1 fruit fly cellular context compared by ENCODE assay signal in genomic region chr2L:14501132-14501954, dm6.
TF ChIP-seq lines count a peak whose summit lies in the region.

No protein-coding gene starts in this region.

TF ChIP-seq in whole organism, embryonic, 481 proteins besides CTCF, POLR2A, EP300 and RAD21 (continued from another document and continues in another):
- TF ChIP-seq Hr51 (GFP tag; optimal IDR thresholded peaks at IDR 0.05; lab: Kevin White, UChicago) (no peak), sens (GFP tag; lab: Kevin White, UChicago) (peak; percentile 64), pros (GFP tag; optimal IDR thresholded peaks at IDR 0.05; lab: Kevin White, UChicago) (no peak), CG5953 (GFP tag; IDR thresholded peaks at IDR 0.05; lab: Robert Waterston, UW) (no peak), CG17612 (GFP tag; IDR thresholded peaks at IDR 0.05; lab: Robert Waterston, UW) (no peak), tx (GFP tag; optimal IDR thresholded peaks at IDR 0.05; lab: Kevin White, UChicago) (no peak), cwo (GFP tag; optimal IDR thresholded peaks at IDR 0.05; lab: Kevin White, UChicago) (peak; percentile 40), CG1792 (GFP tag; optimal IDR thresholded peaks at IDR 0.05; lab: Kevin White, UChicago) (no peak), ara (GFP tag; IDR thresholded peaks at IDR 0.05; lab: Robert Waterston, UW) (no peak), Eip74EF (GFP tag; optimal IDR thresholded peaks at IDR 0.05; lab: Kevin White, UChicago) (no peak), usp (GFP tag; optimal IDR thresholded peaks at IDR 0.05; lab: Kevin White, UChicago) (no peak), CG12391 (tag; optimal IDR thresholded peaks at IDR 0.05; lab: Kevin White, UChicago) (no peak), twi (tag; optimal IDR thresholded peaks at IDR 0.05; lab: Kevin White, UChicago) (peak; percentile 23), eve (GFP tag; optimal IDR thresholded peaks at IDR 0.05; lab: Kevin White, UChicago) (no peak), Atf3 (GFP tag; optimal IDR thresholded peaks at IDR 0.05; lab: Kevin White, UChicago) (no peak), PHDP (tag; optimal IDR thresholded peaks at IDR 0.05; lab: Kevin White, UChicago) (peak; percentile 17), CG31441 (GFP tag; IDR thresholded peaks at IDR 0.05; lab: Robert Waterston, UW) (no peak), bowl (GFP tag; IDR thresholded peaks at IDR 0.05; lab: Robert Waterston, UW) (no peak), Med (GFP tag; lab: Kevin White, UChicago) (peak; percentile 21), CG7987 (GFP tag; optimal IDR thresholded peaks at IDR 0.05; lab: Kevin White, UChicago) (no peak), Ets65A (GFP tag; lab: Kevin White, UChicago) (peak; percentile 17), CG32532 (GFP tag; IDR thresholded peaks at IDR 0.05; lab: Robert Waterston, UW) (no peak), wor (GFP tag; IDR thresholded peaks at IDR 0.05; lab: Robert Waterston, UW) (no peak), ci (GFP tag; IDR thresholded peaks at IDR 0.05; lab: Robert Waterston, UW) (no peak), HHEX (GFP tag; optimal IDR thresholded peaks at IDR 0.05; lab: Kevin White, UChicago) (no peak), CG10543 (GFP tag; optimal IDR thresholded peaks at IDR 0.05; lab: Kevin White, UChicago) (peak; percentile 14), fd3F (GFP tag; optimal IDR thresholded peaks at IDR 0.05; lab: Kevin White, UChicago) (peak; percentile 18), ems (GFP tag; optimal IDR thresholded peaks at IDR 0.05; lab: Kevin White, UChicago) (no peak), E2f1 (GFP tag; IDR thresholded peaks at IDR 0.05; lab: Robert Waterston, UW) (no peak), Vsx1 (GFP tag; optimal IDR thresholded peaks at IDR 0.05; lab: Kevin White, UChicago) (no peak), Hsf (GFP tag; optimal IDR thresholded peaks at IDR 0.05; lab: Kevin White, UChicago) (no peak), CG14050 (GFP tag; IDR thresholded peaks at IDR 0.05; lab: Robert Waterston, UW) (no peak), CG12071 (GFP tag; optimal IDR thresholded peaks at IDR 0.05; lab: Kevin White, UChicago) (no peak), CG10274 (GFP tag; optimal IDR thresholded peaks at IDR 0.05; lab: Kevin White, UChicago) (no peak), sob (GFP tag; IDR thresholded peaks at IDR 0.05; lab: Robert Waterston, UW) (peak; percentile 22; the same call in 1 of the 2 replicates), D19A (tag; optimal IDR thresholded peaks at IDR 0.05; lab: Kevin White, UChicago) (peak; percentile 69), Chrac-16 (GFP tag; optimal IDR thresholded peaks at IDR 0.05; lab: Kevin White, UChicago) (no peak), gsb-n (tag; optimal IDR thresholded peaks at IDR 0.05; lab: Kevin White, UChicago) (no peak), CG15514 (GFP tag; optimal IDR thresholded peaks at IDR 0.05; lab: Kevin White, UChicago) (no peak), CG12659 (GFP tag; optimal IDR thresholded peaks at IDR 0.05; lab: Kevin White, UChicago) (no peak), CG12299 (tag; optimal IDR thresholded peaks at IDR 0.05; lab: Kevin White, UChicago) (peak; percentile 22), H15 (GFP tag; IDR thresholded peaks at IDR 0.05; lab: Robert Waterston, UW) (no peak), Sox100B (GFP tag; optimal IDR thresholded peaks at IDR 0.05; lab: Kevin White, UChicago) (peak; percentile 13), Pdp1 (GFP tag; optimal IDR thresholded peaks at IDR 0.05; lab: Kevin White, UChicago) (peak in 1 of 2 experiments; percentile 26), yki (optimal IDR thresholded peaks at IDR 0.05; lab: Kevin White, UChicago) (no peak), CG14014 (GFP tag; IDR thresholded peaks at IDR 0.05; lab: Robert Waterston, UW) (no peak), az2 (GFP tag; optimal IDR thresholded peaks at IDR 0.05; lab: Kevin White, UChicago) (no peak), sd (tag; optimal IDR thresholded peaks at IDR 0.05; lab: Kevin White, UChicago) (peak; percentile 6), E2f2 (GFP tag; IDR thresholded peaks at IDR 0.05; lab: Robert Waterston, UW) (no peak), CG15269 (tag; optimal IDR thresholded peaks at IDR 0.05; lab: Kevin White, UChicago) (peak; percentile 25), Oaz (GFP tag; IDR thresholded peaks at IDR 0.05; lab: Robert Waterston, UW) (no peak), gcm (GFP tag; optimal IDR thresholded peaks at IDR 0.05; lab: Kevin White, UChicago) (peak; percentile 5), Lim3 (GFP tag; IDR thresholded peaks at IDR 0.05; lab: Robert Waterston, UW) (no peak), mirr (GFP tag; optimal IDR thresholded peaks at IDR 0.05; lab: Kevin White, UChicago) (no peak), CG9727 (GFP tag; optimal IDR thresholded peaks at IDR 0.05; lab: Kevin White, UChicago) (no peak), CG14667 (GFP tag; IDR thresholded peaks at IDR 0.05; lab: Robert Waterston, UW) (no peak), Nf-YB (GFP tag; optimal IDR thresholded peaks at IDR 0.05; lab: Kevin White, UChicago) (no peak), Camta (GFP tag; optimal IDR thresholded peaks at IDR 0.05; lab: Kevin White, UChicago) (no peak), lbe (GFP tag; optimal IDR thresholded peaks at IDR 0.05; lab: Kevin White, UChicago) (peak; percentile 15), CG32772 (GFP tag; IDR thresholded peaks at IDR 0.05; lab: Robert Waterston, UW) (no peak), CG16815 (GFP tag; optimal IDR thresholded peaks at IDR 0.05; lab: Kevin White, UChicago) (no peak), CG7357 (GFP tag; IDR thresholded peaks at IDR 0.05; lab: Robert Waterston, UW) (no peak), sna (GFP tag; IDR thresholded peaks at IDR 0.05; lab: Robert Waterston, UW; ENCODE audit: partially characterized antibody) (no peak), Dek (tag; optimal IDR thresholded peaks at IDR 0.05; lab: Kevin White, UChicago) (peak; percentile 0), vvl (GFP tag; IDR thresholded peaks at IDR 0.05; lab: Robert Waterston, UW) (no peak), zfh2 (GFP tag; optimal IDR thresholded peaks at IDR 0.05; lab: Kevin White, UChicago) (no peak), CG4360 (GFP tag; IDR thresholded peaks at IDR 0.05; lab: Robert Waterston, UW) (no peak), CG2678 (tag; optimal IDR thresholded peaks at IDR 0.05; lab: Kevin White, UChicago) (peak; percentile 44), CG12744 (GFP tag; optimal IDR thresholded peaks at IDR 0.05; lab: Kevin White, UChicago) (no peak), CG1233 (GFP tag; optimal IDR thresholded peaks at IDR 0.05; lab: Kevin White, UChicago) (no peak), CG9876 (GFP tag; optimal IDR thresholded peaks at IDR 0.05; lab: Kevin White, UChicago) (no peak), tin (GFP tag; optimal IDR thresholded peaks at IDR 0.05; lab: Kevin White, UChicago) (no peak), repo (GFP tag; optimal IDR thresholded peaks at IDR 0.05; lab: Kevin White, UChicago) (no peak), CG34376 (GFP tag; optimal IDR thresholded peaks at IDR 0.05; lab: Kevin White, UChicago) (peak; percentile 37), crc (GFP tag; optimal IDR thresholded peaks at IDR 0.05; lab: Kevin White, UChicago) (no peak), ro (GFP tag; IDR thresholded peaks at IDR 0.05; lab: Robert Waterston, UW) (no peak), CG2120 (GFP tag; optimal IDR thresholded peaks at IDR 0.05; lab: Kevin White, UChicago) (no peak), CG11696 (GFP tag; IDR thresholded peaks at IDR 0.05; lab: Robert Waterston, UW) (no peak), fd96Cb (tag; optimal IDR thresholded peaks at IDR 0.05; lab: Kevin White, UChicago) (no peak), CG3065 (GFP tag; optimal IDR thresholded peaks at IDR 0.05; lab: Kevin White, UChicago) (no peak), lilli (GFP tag; optimal IDR thresholded peaks at IDR 0.05; lab: Kevin White, UChicago) (no peak), abd-A (tag; optimal IDR thresholded peaks at IDR 0.05; lab: Kevin White, UChicago) (peak; percentile 95), CG11085 (GFP tag; IDR thresholded peaks at IDR 0.05; lab: Robert Waterston, UW) (no peak), CG15011 (GFP tag; optimal IDR thresholded peaks at IDR 0.05; lab: Kevin White, UChicago) (peak; percentile 31), pzg (GFP tag; optimal IDR thresholded peaks at IDR 0.05; lab: Kevin White, UChicago) (no peak), CG6683 (GFP tag; optimal IDR thresholded peaks at IDR 0.05; lab: Kevin White, UChicago) (no peak), CG1647 (GFP tag; optimal IDR thresholded peaks at IDR 0.05; lab: Kevin White, UChicago) (no peak), row (GFP tag; IDR thresholded peaks at IDR 0.05; lab: Robert Waterston, UW) (peak; percentile 42; the same call in 2 of the 3 replicates), CG17568 (GFP tag; optimal IDR thresholded peaks at IDR 0.05; lab: Kevin White, UChicago) (no peak), NC2β (GFP tag; optimal IDR thresholded peaks at IDR 0.05; lab: Kevin White, UChicago) (no peak), CG7372 (GFP tag; IDR thresholded peaks at IDR 0.05; lab: Robert Waterston, UW) (no peak), CG14860 (GFP tag; IDR thresholded peaks at IDR 0.05; lab: Robert Waterston, UW; ENCODE audit: partially characterized antibody) (no peak), CG10565 (GFP tag; optimal IDR thresholded peaks at IDR 0.05; lab: Kevin White, UChicago) (no peak), CrebB (tag; optimal IDR thresholded peaks at IDR 0.05; lab: Kevin White, UChicago) (no peak), Hey (tag; optimal IDR thresholded peaks at IDR 0.05; lab: Kevin White, UChicago) (no peak), CoRest (tag; optimal IDR thresholded peaks at IDR 0.05; lab: Kevin White, UChicago) (peak; percentile 12), CG18011 (GFP tag; optimal IDR thresholded peaks at IDR 0.05; lab: Kevin White, UChicago) (no peak), ATbp (GFP tag; optimal IDR thresholded peaks at IDR 0.05; lab: Kevin White, UChicago) (peak; percentile 57), CG4282 (GFP tag; optimal IDR thresholded peaks at IDR 0.05; lab: Kevin White, UChicago) (no peak), lov (optimal IDR thresholded peaks at IDR 0.05; lab: Kevin White, UChicago) (no peak), lov (GFP tag; IDR thresholded peaks at IDR 0.05; lab: Robert Waterston, UW) (0 out of 3 replicates have a peak, but pooled peaks have one; percentile 31), zfh1 (GFP tag; IDR thresholded peaks at IDR 0.05; lab: Robert Waterston, UW) (no peak), CG4707 (GFP tag; optimal IDR thresholded peaks at IDR 0.05; lab: Kevin White, UChicago) (no peak), slbo (GFP tag; IDR thresholded peaks at IDR 0.05; lab: Robert Waterston, UW) (no peak), CG10431 (GFP tag; optimal IDR thresholded peaks at IDR 0.05; lab: Kevin White, UChicago) (no peak), CG3407 (GFP tag; optimal IDR thresholded peaks at IDR 0.05; lab: Kevin White, UChicago) (peak; percentile 23), Meics (GFP tag; optimal IDR thresholded peaks at IDR 0.05; lab: Kevin White, UChicago) (no peak), hth (optimal IDR thresholded peaks at IDR 0.05; lab: Kevin White, UChicago) (no peak), CG43689 (GFP tag; IDR thresholded peaks at IDR 0.05; lab: Robert Waterston, UW) (no peak), klu (GFP tag; IDR thresholded peaks at IDR 0.05; lab: Robert Waterston, UW) (no peak), CG7963 (GFP tag; IDR thresholded peaks at IDR 0.05; lab: Robert Waterston, UW; ENCODE audit: partially characterized antibody) (no peak), insv (GFP tag; optimal IDR thresholded peaks at IDR 0.05; lab: Kevin White, UChicago) (no peak), CG8359 (GFP tag; optimal IDR thresholded peaks at IDR 0.05; lab: Kevin White, UChicago; ENCODE audit: borderline replicate concordance) (no peak), HmgZ (tag; optimal IDR thresholded peaks at IDR 0.05; lab: Kevin White, UChicago) (no peak), CG4820 (GFP tag; optimal IDR thresholded peaks at IDR 0.05; lab: Kevin White, UChicago) (no peak), Sin3A (optimal IDR thresholded peaks at IDR 0.05; lab: Kevin White, UChicago) (no peak), sisA (GFP tag; IDR thresholded peaks at IDR 0.05; lab: Robert Waterston, UW) (no peak), CG17385 (GFP tag; optimal IDR thresholded peaks at IDR 0.05; lab: Kevin White, UChicago) (no peak), croc (GFP tag; conservative IDR thresholded peaks at IDR 0.05; lab: Robert Waterston, UW) (no peak), D (optimal IDR thresholded peaks at IDR 0.05; lab: Kevin White, UChicago) (no peak), D (GFP tag; optimal IDR thresholded peaks at IDR 0.05; lab: Kevin White, UChicago) (no peak), chm (GFP tag; IDR thresholded peaks at IDR 0.05; lab: Robert Waterston, UW) (0 out of 2 replicates have a peak, but pooled peaks have one; percentile 17), Oli (tag; optimal IDR thresholded peaks at IDR 0.05; lab: Kevin White, UChicago) (no peak), Mrtf (GFP tag; IDR thresholded peaks at IDR 0.05; lab: Robert Waterston, UW) (no peak), cg (GFP tag; optimal IDR thresholded peaks at IDR 0.05; lab: Kevin White, UChicago) (no peak), CG11504 (tag; optimal IDR thresholded peaks at IDR 0.05; lab: Kevin White, UChicago) (peak; percentile 9), Hr78 (GFP tag; optimal IDR thresholded peaks at IDR 0.05; lab: Kevin White, UChicago) (no peak), otp (GFP tag; IDR thresholded peaks at IDR 0.05; lab: Robert Waterston, UW) (no peak), CG17829 (tag; optimal IDR thresholded peaks at IDR 0.05; lab: Kevin White, UChicago) (no peak), emc (GFP tag; optimal IDR thresholded peaks at IDR 0.05; lab: Kevin White, UChicago) (no peak), luna (GFP tag; optimal IDR thresholded peaks at IDR 0.05; lab: Kevin White, UChicago) (no peak), eyg (GFP tag; optimal IDR thresholded peaks at IDR 0.05; lab: Kevin White, UChicago) (no peak), Sox102F (GFP tag; optimal IDR thresholded peaks at IDR 0.05; lab: Kevin White, UChicago) (no peak), GATAe (GFP tag; conservative IDR thresholded peaks at IDR 0.05; lab: Robert Waterston, UW) (no peak), ftz-f1 (GFP tag; optimal IDR thresholded peaks at IDR 0.05; lab: Kevin White, UChicago) (no peak), CG4328 (GFP tag; optimal IDR thresholded peaks at IDR 0.05; lab: Kevin White, UChicago) (peak; percentile 44), HLH4C (GFP tag; IDR thresholded peaks at IDR 0.05; lab: Robert Waterston, UW; ENCODE audit: partially characterized antibody) (no peak), chif (GFP tag; optimal IDR thresholded peaks at IDR 0.05; lab: Kevin White, UChicago) (no peak), CG16813 (GFP tag; IDR thresholded peaks at IDR 0.05; lab: Robert Waterston, UW; ENCODE audit: partially characterized antibody) (no peak), CG13894 (tag; optimal IDR thresholded peaks at IDR 0.05; lab: Kevin White, UChicago) (no peak), CG10209 (GFP tag; optimal IDR thresholded peaks at IDR 0.05; lab: Kevin White, UChicago) (peak; percentile 12)
